Worm (Caenorhabditis elegans) whole organism, midembryonic: ENCODE results near the gene ZK1320.2.

Source experiments
- cog-1 ChIP-seq: sonication (generic microtip); optimal IDR thresholded peaks from 2 replicates; lab custom pipeline; 2016; ENCODE audit warnings: missing genetic modification characterization, missing compliant biosample characterization
- ref-1 ChIP-seq: fragments of 200-800 bp; sonication (Bioruptor generic); conservative IDR thresholded peaks from 2 replicates; pipeline ENCODE4 v1.3.6; 2022; ENCODE audit warnings: missing genetic modification reagents, missing genetic modification characterization, missing compliant biosample characterization
- ztf-29 ChIP-seq: fragments of 200-800 bp; sonication (Bioruptor generic); IDR thresholded peaks from 2 replicates; pipeline ENCODE4 v1.3.6; 2022; ENCODE audit warnings: missing genetic modification reagents, missing genetic modification characterization, missing compliant biosample characterization

DNA sequence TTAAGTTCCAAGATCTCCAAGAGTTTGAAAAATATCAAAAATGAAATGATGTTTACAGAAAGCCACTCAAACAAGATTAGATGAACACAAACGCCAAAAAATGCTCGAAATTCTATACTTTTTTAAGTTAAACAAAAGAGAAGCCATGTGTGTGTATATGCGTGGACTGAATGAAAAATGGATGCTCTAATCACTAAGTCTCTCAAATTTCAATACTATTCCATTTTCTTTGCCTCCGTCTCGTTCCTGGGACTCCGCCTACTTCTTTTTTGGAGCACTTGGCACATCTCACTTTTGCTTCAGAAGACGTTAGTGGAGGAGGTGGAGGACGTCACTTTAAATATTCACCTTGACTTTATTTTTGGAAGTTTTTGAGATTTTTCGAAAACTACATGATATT lies 21.0 kb upstream of the ZK1320.2 start:
- no peak for TF ChIP-seq ref-1 (GFP tag; lab: Robert Waterston, UW)
- no peak for TF ChIP-seq ztf-29 (GFP tag; lab: Robert Waterston, UW)
- no peak for TF ChIP-seq cog-1 (tag; lab: Kevin White, UChicago)
